Worm (Caenorhabditis elegans) whole organism, L4/young adult: ENCODE measurements around the gene dnc-4.

Experiments used
- W03F9.2 ChIP-seq: fragments of 150-350 bp; optimal IDR thresholded peaks from 2 replicates; lab custom pipeline; 2014; ENCODE audit warnings: missing biosample characterization, missing genetic modification characterization
- dao-5 ChIP-seq: sonication (generic microtip); optimal IDR thresholded peaks from 2 replicates; lab custom pipeline; 2016; ENCODE audit warnings: missing genotype, missing genetic modification characterization, moderate library complexity, missing compliant biosample characterization

DNA sequence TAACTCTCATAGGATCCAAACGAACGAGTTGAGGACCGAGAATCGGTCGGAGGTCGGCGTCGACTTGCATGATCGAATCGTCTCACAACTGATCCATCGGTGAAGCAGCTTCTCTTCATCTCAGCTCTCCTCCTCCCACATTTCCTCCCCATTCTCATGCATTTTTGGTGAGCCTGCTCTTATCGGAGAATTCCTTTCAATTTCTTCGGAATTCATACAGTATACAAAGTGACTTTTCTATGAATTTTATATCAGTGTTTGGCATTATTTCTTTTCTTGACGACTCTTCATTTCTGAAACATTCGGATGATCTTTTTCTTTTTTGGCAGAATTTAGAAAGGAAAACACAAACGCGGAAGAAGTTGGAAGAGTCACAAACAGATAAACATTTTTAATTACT lies 32.5 kb downstream of the dnc-4 start, which contains the start of gene mec-17:
- TF ChIP-seq dao-5 (tag; lab: Kevin White, UChicago) = no peak
- TF ChIP-seq W03F9.2 = no peak
